Worm (Caenorhabditis elegans) whole organism, L4 larva: ENCODE results near the gene npp-1.

ENCODE experiments used
- D1046.2 ChIP-seq: fragments of 200-800 bp; sonication (Bioruptor generic); IDR thresholded peaks from 2 replicates; pipeline ENCODE4 v1.3.6; 2022; ENCODE audit warnings: missing genetic modification characterization, missing compliant biosample characterization
- F26F4.8 ChIP-seq: fragments of 200-800 bp; sonication (Bioruptor generic); conservative IDR thresholded peaks from 2 replicates; pipeline ENCODE4 v1.3.6; 2022; ENCODE audit warnings: missing genetic modification characterization, missing compliant biosample characterization
- F49E8.2 ChIP-seq: sonication (generic microtip); optimal IDR thresholded peaks from 2 replicates; lab custom pipeline; 2016; ENCODE audit warnings: missing compliant biosample characterization, mild to moderate bottlenecking, missing genetic modification characterization, borderline replicate concordance
- T20F7.1 ChIP-seq: fragments of 200-800 bp; sonication (Bioruptor generic); optimal IDR thresholded peaks from 2 replicates; lab custom pipeline; 2018; ENCODE audit warnings: mild to moderate bottlenecking, missing genetic modification characterization, missing compliant biosample characterization
- T26A8.4 ChIP-seq: fragments of 200-800 bp; sonication (Bioruptor generic); IDR thresholded peaks from 2 replicates; pipeline ENCODE4 v1.3.6; 2022; ENCODE audit warnings: missing genetic modification characterization, missing compliant biosample characterization
- Y105C5A.15 ChIP-seq: fragments of 200-800 bp; sonication (Bioruptor generic); IDR thresholded peaks from 2 replicates; pipeline ENCODE4 v1.3.6; 2022; ENCODE audit warnings: missing genetic modification characterization, missing compliant biosample characterization
- Y48G9A.11 ChIP-seq: fragments of 200-800 bp; sonication (Bioruptor generic); IDR thresholded peaks from 2 replicates; pipeline ENCODE4 v1.3.6; 2022; ENCODE audit warnings: missing genetic modification reagents, missing genetic modification characterization, missing compliant biosample characterization
- Y5F2A.4 ChIP-seq: fragments of 200-800 bp; sonication (Bioruptor generic); optimal IDR thresholded peaks from 2 replicates; lab custom pipeline; 2018; ENCODE audit warnings: mild to moderate bottlenecking, missing genetic modification characterization, missing compliant biosample characterization
- Y75B8A.6 ChIP-seq: fragments of 200-800 bp; sonication (Bioruptor generic); IDR thresholded peaks from 2 replicates; pipeline ENCODE4 v1.3.6; 2022; ENCODE audit warnings: missing genetic modification reagents, missing genetic modification characterization, missing compliant biosample characterization
- aly-2 ChIP-seq: sonication (generic microtip); optimal IDR thresholded peaks from 2 replicates; lab custom pipeline; 2018; ENCODE audit warnings: missing biosample characterization, missing genetic modification characterization
- ama-1 ChIP-seq: fragments of 150-350 bp; optimal IDR thresholded peaks from 2 replicates; lab custom pipeline; 2014; ENCODE audit warnings: inconsistent platforms, mixed read lengths
- arid-1 ChIP-seq: fragments of 200-800 bp; sonication (Bioruptor generic); conservative IDR thresholded peaks from 2 replicates; pipeline ENCODE4 v1.3.6; 2022; ENCODE audit warnings: missing genetic modification reagents, missing genetic modification characterization, missing compliant biosample characterization
- ceh-32 ChIP-seq: sonication (generic microtip); optimal IDR thresholded peaks from 2 replicates; lab custom pipeline; 2016; ENCODE audit warnings: mild to moderate bottlenecking, missing genetic modification characterization, missing compliant biosample characterization; ENCODE audit not compliant: poor library complexity
- cey-2 ChIP-seq: sonication (generic microtip); optimal IDR thresholded peaks from 3 replicates; lab custom pipeline; 2017; ENCODE audit warnings: missing genetic modification characterization, mild to moderate bottlenecking, missing compliant biosample characterization, antibody characterized with exemption, borderline replicate concordance; ENCODE audit not compliant: insufficient read depth
- ctbp-1 ChIP-seq: fragments of 200-800 bp; sonication (Bioruptor generic); IDR thresholded peaks from 2 replicates; pipeline ENCODE4 v1.3.6; 2022; ENCODE audit warnings: missing genetic modification reagents, missing genetic modification characterization, missing compliant biosample characterization
- daf-19 ChIP-seq: fragments of 200-800 bp; sonication (Bioruptor generic); conservative IDR thresholded peaks from 2 replicates; pipeline ENCODE4 v1.3.6; 2022; ENCODE audit warnings: missing genetic modification characterization, missing compliant biosample characterization
- dmd-9 ChIP-seq: fragments of 200-800 bp; sonication (Bioruptor generic); IDR thresholded peaks from 2 replicates; pipeline ENCODE4 v1.3.6; 2022; ENCODE audit warnings: missing genetic modification reagents, missing genetic modification characterization, missing compliant biosample characterization
- dpl-1 ChIP-seq: fragments of 150-350 bp; optimal IDR thresholded peaks from 2 replicates; lab custom pipeline; 2014; ENCODE audit warnings: missing biosample characterization, missing genetic modification reagents, missing genetic modification characterization
- duxl-1 ChIP-seq: sonication (generic microtip); optimal IDR thresholded peaks from 2 replicates; lab custom pipeline; 2016; ENCODE audit warnings: mild to moderate bottlenecking, missing genetic modification characterization, moderate library complexity, missing compliant biosample characterization; ENCODE audit not compliant: poor library complexity
- egl-27 ChIP-seq: sonication (generic microtip); optimal IDR thresholded peaks from 3 replicates; lab custom pipeline; 2017; ENCODE audit warnings: missing biosample characterization, missing genetic modification reagents, missing genetic modification characterization
- fkh-10 ChIP-seq: fragments of 150-350 bp; optimal IDR thresholded peaks from 2 replicates; lab custom pipeline; 2014; ENCODE audit warnings: missing biosample characterization, missing genetic modification reagents, missing genetic modification characterization
- gei-8 ChIP-seq: fragments of 200-800 bp; sonication (Bioruptor generic); optimal IDR thresholded peaks from 2 replicates; lab custom pipeline; 2018; ENCODE audit warnings: mild to moderate bottlenecking, missing genetic modification characterization, missing compliant biosample characterization
- hlh-30 ChIP-seq: sonication (generic microtip); optimal IDR thresholded peaks from 2 replicates; lab custom pipeline; 2017; ENCODE audit warnings: antibody characterized with exemption, mild to moderate bottlenecking, missing genetic modification characterization, missing compliant biosample characterization; ENCODE audit not compliant: insufficient read depth
- hmg-1.1 ChIP-seq: fragments of 200-800 bp; sonication (Bioruptor generic); IDR thresholded peaks from 2 replicates; pipeline ENCODE4 v1.3.6; 2022; ENCODE audit warnings: missing genetic modification reagents, missing genetic modification characterization, missing compliant biosample characterization
- jun-1 ChIP-seq: fragments of 150-350 bp; optimal IDR thresholded peaks from 2 replicates; lab custom pipeline; 2014; ENCODE audit warnings: missing biosample characterization, missing genetic modification reagents, missing genetic modification characterization
- lin-39 ChIP-seq: fragments of 150-350 bp; optimal IDR thresholded peaks from 2 replicates; lab custom pipeline; 2014; ENCODE audit warnings: missing biosample characterization, missing genetic modification reagents, missing genetic modification characterization
- mdl-1 ChIP-seq, 2 experiments: fragments of 150-350 bp in 1 of 2; sonication (generic microtip) in 1 of 2; optimal IDR thresholded peaks; 2 replicates each; lab custom pipeline; 2014 to 2017; ENCODE audit warnings: missing biosample characterization in 2 of 2, missing genetic modification characterization in 2 of 2
- mdt-29 ChIP-seq: fragments of 200-800 bp; sonication (Bioruptor generic); IDR thresholded peaks from 2 replicates; pipeline ENCODE4 v1.3.6; 2022; ENCODE audit warnings: missing genetic modification reagents, missing genetic modification characterization, missing compliant biosample characterization
- mep-1 ChIP-seq: fragments of 150-350 bp; sonication (generic microtip); optimal IDR thresholded peaks from 3 replicates; lab custom pipeline; 2014; ENCODE audit warnings: missing biosample characterization, missing genetic modification characterization
- mes-2 ChIP-seq: sonication (generic microtip); optimal IDR thresholded peaks from 2 replicates; lab custom pipeline; 2016; ENCODE audit warnings: missing genotype, mild to moderate bottlenecking, missing genetic modification characterization, missing compliant biosample characterization; ENCODE audit not compliant: poor library complexity, severe bottlenecking
- mxl-3 ChIP-seq: fragments of 200-800 bp; sonication (Bioruptor generic); optimal IDR thresholded peaks from 2 replicates; lab custom pipeline; 2018; ENCODE audit warnings: mild to moderate bottlenecking, missing genetic modification characterization, missing compliant biosample characterization
- nhr-102 ChIP-seq: sonication (generic microtip); optimal IDR thresholded peaks from 2 replicates; lab custom pipeline; 2016; ENCODE audit warnings: mild to moderate bottlenecking, missing genetic modification characterization, moderate library complexity, missing compliant biosample characterization
- nhr-11 ChIP-seq: fragments of 150-350 bp; optimal IDR thresholded peaks from 2 replicates; lab custom pipeline; 2014; ENCODE audit warnings: missing biosample characterization, missing genetic modification characterization
- nhr-111 ChIP-seq: fragments of 200-800 bp; sonication (Bioruptor generic); optimal IDR thresholded peaks from 2 replicates; lab custom pipeline; 2018; ENCODE audit warnings: mild to moderate bottlenecking, missing genetic modification characterization, missing compliant biosample characterization
- nhr-237 ChIP-seq: sonication (generic microtip); optimal IDR thresholded peaks from 2 replicates; lab custom pipeline; 2017; ENCODE audit warnings: missing biosample characterization, missing genetic modification characterization
- nhr-28 ChIP-seq: fragments of 150-350 bp; optimal IDR thresholded peaks from 2 replicates; lab custom pipeline; 2014; ENCODE audit warnings: missing biosample characterization, missing genetic modification characterization
- nhr-42 ChIP-seq: fragments of 200-800 bp; sonication (Bioruptor generic); IDR thresholded peaks from 2 replicates; pipeline ENCODE4 v1.3.6; 2022; ENCODE audit warnings: missing genetic modification characterization, missing compliant biosample characterization
- nhr-6 ChIP-seq: fragments of 150-350 bp; optimal IDR thresholded peaks from 2 replicates; lab custom pipeline; 2014; ENCODE audit warnings: missing biosample characterization, missing genetic modification characterization
- nhr-76 ChIP-seq: fragments of 150-350 bp; optimal IDR thresholded peaks from 2 replicates; lab custom pipeline; 2014; ENCODE audit warnings: missing biosample characterization, missing genetic modification characterization
- php-3 ChIP-seq: fragments of 200-800 bp; sonication (Bioruptor generic); IDR thresholded peaks from 2 replicates; pipeline ENCODE4 v1.3.6; 2022; ENCODE audit warnings: missing genetic modification reagents, missing genetic modification characterization, missing compliant biosample characterization
- saeg-2 ChIP-seq: fragments of 200-800 bp; sonication (Bioruptor generic); IDR thresholded peaks from 2 replicates; pipeline ENCODE4 v1.3.6; 2022; ENCODE audit warnings: missing genetic modification reagents, missing genetic modification characterization, missing compliant biosample characterization
- sdz-12 ChIP-seq: fragments of 200-800 bp; sonication (Bioruptor generic); optimal IDR thresholded peaks from 2 replicates; lab custom pipeline; 2018; ENCODE audit warnings: mild to moderate bottlenecking, missing genetic modification characterization, missing compliant biosample characterization
- skn-1 ChIP-seq: fragments of 150-350 bp; optimal IDR thresholded peaks from 2 replicates; lab custom pipeline; 2014; ENCODE audit warnings: missing biosample characterization, missing genetic modification characterization
- snpc-4 ChIP-seq: fragments of 150-350 bp; optimal IDR thresholded peaks from 2 replicates; lab custom pipeline; 2014; ENCODE audit warnings: missing biosample characterization, missing genetic modification characterization
- unc-130 ChIP-seq: sonication (generic microtip); optimal IDR thresholded peaks from 2 replicates; lab custom pipeline; 2016; ENCODE audit warnings: missing genetic modification reagents, missing genetic modification characterization, missing compliant biosample characterization
- unc-39 ChIP-seq: sonication (generic microtip); optimal IDR thresholded peaks from 2 replicates; lab custom pipeline; 2017; ENCODE audit warnings: missing biosample characterization, missing genetic modification characterization
- zag-1 ChIP-seq: fragments of 150-350 bp; optimal IDR thresholded peaks from 2 replicates; lab custom pipeline; 2014; ENCODE audit warnings: missing biosample characterization, missing genetic modification characterization
- zfp-2 ChIP-seq: sonication (generic microtip); optimal IDR thresholded peaks from 2 replicates; lab custom pipeline; 2016; ENCODE audit warnings: mild to moderate bottlenecking, missing genetic modification characterization, missing compliant biosample characterization
- zfp-3 ChIP-seq: fragments of 200-800 bp; sonication (Bioruptor generic); conservative IDR thresholded peaks from 2 replicates; pipeline ENCODE4 v1.3.6; 2022; ENCODE audit warnings: missing genetic modification reagents, missing genetic modification characterization, missing compliant biosample characterization
- zip-11 ChIP-seq: fragments of 200-800 bp; sonication (Bioruptor generic); IDR thresholded peaks from 2 replicates; pipeline ENCODE4 v1.3.6; 2022; ENCODE audit warnings: missing genetic modification characterization, missing compliant biosample characterization
- ztf-11 ChIP-seq: fragments of 150-350 bp; optimal IDR thresholded peaks from 2 replicates; lab custom pipeline; 2014; ENCODE audit warnings: missing biosample characterization, missing genetic modification characterization

npp-1 gene

DNA sequence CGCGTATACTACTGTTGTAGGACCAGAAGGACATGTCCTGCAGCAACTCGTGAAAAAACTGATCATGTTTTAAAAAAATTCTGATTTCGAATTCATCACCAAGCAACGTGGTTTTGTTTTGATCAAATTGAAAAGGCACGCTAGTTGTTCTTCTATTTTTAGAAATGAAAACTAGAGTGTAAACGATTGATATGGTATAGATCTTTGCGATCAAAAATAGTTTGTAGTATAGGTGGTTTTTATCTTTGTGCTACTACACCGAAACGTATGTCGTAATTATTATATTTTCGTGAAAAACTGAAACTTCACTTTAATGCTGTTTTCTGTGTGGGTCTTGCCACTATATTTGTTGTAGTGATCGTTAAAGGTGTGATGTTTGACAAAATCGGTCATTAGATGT, 8.6 kb downstream of the npp-1 start:
- TF ChIP-seq nhr-28 (tag; lab: Kevin White, UChicago): peak; percentile 86
- no peak for TF ChIP-seq zag-1 (tag; lab: Kevin White, UChicago)
- TF ChIP-seq duxl-1 (tag; lab: Kevin White, UChicago): no peak
- TF ChIP-seq jun-1 (tag; lab: Kevin White, UChicago): no peak
- no peak for TF ChIP-seq saeg-2

DNA sequence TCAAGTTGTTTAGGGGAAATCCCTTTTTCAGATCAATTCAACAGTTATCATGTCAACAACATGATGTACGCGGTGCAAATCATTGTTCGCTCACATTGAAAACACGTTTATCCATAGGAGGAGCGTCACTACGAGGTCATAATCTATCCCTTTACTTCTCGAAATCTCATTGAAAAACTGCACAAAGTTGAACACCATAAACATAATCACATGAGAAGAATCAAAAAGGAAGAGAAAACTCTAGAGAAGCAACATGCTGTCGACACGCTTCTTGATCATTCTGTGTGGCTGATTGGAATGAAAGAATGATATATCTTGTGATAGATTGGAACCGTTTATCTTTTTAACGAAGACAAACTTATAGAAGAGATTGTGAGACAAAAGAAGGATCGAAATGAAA, 9.6 kb downstream of the npp-1 start:
- TF ChIP-seq T20F7.1: peak; percentile 29
- no peak for TF ChIP-seq snpc-4
- TF ChIP-seq dpl-1 (GFP tag; lab: Kevin White, UChicago): peak; percentile 49
- no peak for TF ChIP-seq Y48G9A.11 (GFP tag; lab: Robert Waterston, UW)
- TF ChIP-seq unc-130 (GFP tag; lab: Kevin White, UChicago): no peak
- no peak for TF ChIP-seq nhr-237 (tag; lab: Kevin White, UChicago)
- TF ChIP-seq Y5F2A.4: no peak
- no peak for TF ChIP-seq skn-1 (tag; lab: Kevin White, UChicago)
- peak; percentile 75 for TF ChIP-seq gei-8 (GFP tag; lab: Kevin White, UChicago)
- TF ChIP-seq zfp-3 (GFP tag; lab: Robert Waterston, UW): no peak
- TF ChIP-seq egl-27 (tag; lab: Kevin White, UChicago): no peak
- peak; percentile 52 for TF ChIP-seq nhr-102
- TF ChIP-seq Y105C5A.15 (GFP tag; lab: Robert Waterston, UW): no peak
- TF ChIP-seq cey-2: peak; percentile 94
- no peak for TF ChIP-seq aly-2
- no peak for TF ChIP-seq F26F4.8 (GFP tag; lab: Robert Waterston, UW)
- peak in 1 of 2 experiments; percentile 72 for TF ChIP-seq mdl-1 (tag; optimal IDR thresholded peaks at IDR 0.05; lab: Kevin White, UChicago)
- TF ChIP-seq hlh-30: peak; percentile 93
- TF ChIP-seq ceh-32 (tag; lab: Kevin White, UChicago): no peak
- TF ChIP-seq sdz-12 (GFP tag; lab: Kevin White, UChicago): no peak
- peak; percentile 59 for TF ChIP-seq mep-1 (tag; lab: Kevin White, UChicago)
- TF ChIP-seq dmd-9 (GFP tag; lab: Robert Waterston, UW): no peak
- TF ChIP-seq ztf-11 (tag; lab: Kevin White, UChicago): no peak
- no peak for TF ChIP-seq arid-1 (GFP tag; lab: Robert Waterston, UW)
- no peak for TF ChIP-seq unc-39 (tag; lab: Kevin White, UChicago)
- TF ChIP-seq jun-1 (tag; lab: Kevin White, UChicago): no peak
- no peak for TF ChIP-seq ctbp-1 (GFP tag; lab: Robert Waterston, UW)
- TF ChIP-seq ama-1 (lab: Kevin White, UChicago): no peak
- peak; percentile 90 for TF ChIP-seq mdt-29
- no peak for TF ChIP-seq zip-11
- no peak for TF ChIP-seq hmg-1.1
- TF ChIP-seq daf-19: no peak
- TF ChIP-seq nhr-6 (tag; lab: Kevin White, UChicago): no peak
- no peak for TF ChIP-seq nhr-111 (GFP tag; lab: Kevin White, UChicago)
- TF ChIP-seq lin-39: no peak
- no peak for TF ChIP-seq php-3 (GFP tag; lab: Robert Waterston, UW)
- TF ChIP-seq fkh-10 (GFP tag; lab: Kevin White, UChicago): no peak
- TF ChIP-seq nhr-11 (tag; lab: Kevin White, UChicago): peak; percentile 58
- no peak for TF ChIP-seq nhr-76 (tag; lab: Kevin White, UChicago)
- TF ChIP-seq Y75B8A.6 (GFP tag; lab: Robert Waterston, UW): no peak
- peak; percentile 41 for TF ChIP-seq mes-2 (tag; lab: Kevin White, UChicago)
- no peak for TF ChIP-seq F49E8.2
- TF ChIP-seq mxl-3 (GFP tag; lab: Kevin White, UChicago): peak; percentile 86
- no peak for TF ChIP-seq zfp-2 (tag; lab: Kevin White, UChicago)
- no peak for TF ChIP-seq D1046.2
- TF ChIP-seq nhr-42 (GFP tag; lab: Robert Waterston, UW): no peak
- TF ChIP-seq T26A8.4 (GFP tag; lab: Robert Waterston, UW): no peak
